Fruit fly (Drosophila melanogaster) whole organism, embryonic: ENCODE data around the gene IFT43.

Experiments
- Bgb ChIP-seq: fragments of 200-800 bp; sonication (Bioruptor generic); IDR thresholded peaks from 2 replicates; pipeline ENCODE4 v1.3.6; 2022; ENCODE audit warnings: missing biosample characterization, missing genetic modification characterization; ENCODE audit not compliant: partially characterized antibody
- Bteb2 ChIP-seq: fragments of 200-800 bp; sonication (Bioruptor generic); optimal IDR thresholded peaks from 2 replicates; lab custom pipeline; 2016; ENCODE audit warnings: missing biosample characterization, missing genetic modification characterization
- CG10267 ChIP-seq: fragments of 200-800 bp; sonication (Bioruptor generic); optimal IDR thresholded peaks from 2 replicates; lab custom pipeline; 2018; ENCODE audit warnings: missing biosample characterization, mild to moderate bottlenecking, missing genetic modification characterization, moderate library complexity
- CG11456 ChIP-seq: fragments of 200-800 bp; sonication (Bioruptor generic); IDR thresholded peaks from 3 replicates; pipeline ENCODE4 v1.3.6; 2022; ENCODE audit warnings: missing biosample characterization, missing genetic modification characterization
- CG12071 ChIP-seq: fragments of 200-800 bp; sonication (Bioruptor generic); optimal IDR thresholded peaks from 3 replicates; lab custom pipeline; 2018; ENCODE audit warnings: missing biosample characterization, mild to moderate bottlenecking, missing genetic modification characterization
- CG12659 ChIP-seq: fragments of 200-800 bp; sonication (Bioruptor generic); optimal IDR thresholded peaks from 3 replicates; lab custom pipeline; 2017; ENCODE audit warnings: mild to moderate bottlenecking, missing biosample characterization, missing genetic modification reagents, missing genetic modification characterization
- CG13424 ChIP-seq: fragments of 200-800 bp; sonication (Bioruptor generic); optimal IDR thresholded peaks from 2 replicates; lab custom pipeline; 2019; ENCODE audit warnings: missing biosample characterization, mild to moderate bottlenecking, missing genetic modification characterization, moderate library complexity
- CG16813 ChIP-seq: fragments of 200-800 bp; sonication (Bioruptor generic); IDR thresholded peaks from 3 replicates; pipeline ENCODE4 v1.3.6; 2022; ENCODE audit warnings: missing biosample characterization, missing genetic modification characterization; ENCODE audit not compliant: partially characterized antibody
- CG17328 ChIP-seq: fragments of 200-800 bp; sonication (Bioruptor generic); IDR thresholded peaks from 2 replicates; pipeline ENCODE4 v1.3.6; 2022; ENCODE audit warnings: missing biosample characterization, missing genetic modification characterization
- CG18764 ChIP-seq: fragments of 200-800 bp; sonication (Bioruptor generic); optimal IDR thresholded peaks from 3 replicates; lab custom pipeline; 2016; ENCODE audit warnings: missing biosample characterization, missing genetic modification characterization
- CG31441 ChIP-seq: fragments of 200-800 bp; sonication (Bioruptor generic); IDR thresholded peaks from 2 replicates; pipeline ENCODE4 v1.3.6; 2022; ENCODE audit warnings: missing biosample characterization, missing genetic modification characterization
- CG34422 ChIP-seq: fragments of 200-800 bp; sonication (Bioruptor generic); IDR thresholded peaks from 3 replicates; pipeline ENCODE4 v1.3.6; 2022; ENCODE audit warnings: missing biosample characterization, missing genetic modification characterization
- CG4360 ChIP-seq: fragments of 200-800 bp; sonication (Bioruptor generic); IDR thresholded peaks from 2 replicates; pipeline ENCODE4 v1.3.6; 2022; ENCODE audit warnings: missing biosample characterization, missing genetic modification characterization
- CG5180 ChIP-seq: fragments of 200-800 bp; sonication (Bioruptor generic); optimal IDR thresholded peaks from 3 replicates; lab custom pipeline; 2017; ENCODE audit warnings: missing biosample characterization, missing genetic modification characterization, mild to moderate bottlenecking, moderate library complexity, missing genetic modification reagents
- CG6813 ChIP-seq: fragments of 200-800 bp; sonication (Bioruptor generic); optimal IDR thresholded peaks from 2 replicates; lab custom pipeline; 2017; ENCODE audit warnings: missing biosample characterization, missing genetic modification characterization, mild to moderate bottlenecking, moderate library complexity, missing genetic modification reagents
- CG9932 ChIP-seq: fragments of 200-800 bp; sonication (Bioruptor generic); IDR thresholded peaks from 2 replicates; pipeline ENCODE4 v1.3.6; 2022; ENCODE audit warnings: missing biosample characterization, missing genetic modification characterization
- Dbx ChIP-seq: fragments of 200-800 bp; sonication (Bioruptor generic); IDR thresholded peaks from 3 replicates; pipeline ENCODE4 v1.3.6; 2022; ENCODE audit warnings: missing biosample characterization, missing genetic modification characterization
- Dek ChIP-seq: fragments of 200-800 bp; sonication (Bioruptor generic); optimal IDR thresholded peaks from 3 replicates; lab custom pipeline; 2019; ENCODE audit warnings: missing biosample characterization, mild to moderate bottlenecking, missing genetic modification characterization, moderate library complexity
- Dll ChIP-seq: fragments of 200-800 bp; sonication (Bioruptor generic); IDR thresholded peaks from 4 replicates; pipeline ENCODE4 v1.3.6; 2022; ENCODE audit warnings: missing biosample characterization, missing genetic modification characterization; ENCODE audit not compliant: partially characterized antibody
- Drgx ChIP-seq: fragments of 200-800 bp; sonication (Bioruptor generic); IDR thresholded peaks from 2 replicates; pipeline ENCODE4 v1.3.6; 2022; ENCODE audit warnings: missing biosample characterization, missing genetic modification characterization
- Ets97D ChIP-seq: fragments of 200-800 bp; sonication (Bioruptor generic); optimal IDR thresholded peaks from 3 replicates; lab custom pipeline; 2016; ENCODE audit warnings: missing biosample characterization, missing genetic modification characterization
- Fer1 ChIP-seq: fragments of 200-800 bp; sonication (Bioruptor generic); optimal IDR thresholded peaks from 2 replicates; lab custom pipeline; 2017; ENCODE audit warnings: missing biosample characterization, mild to moderate bottlenecking, missing genetic modification characterization
- HLH54F ChIP-seq: fragments of 200-800 bp; sonication (Bioruptor generic); optimal IDR thresholded peaks from 3 replicates; lab custom pipeline; 2016; ENCODE audit warnings: missing biosample characterization, missing genetic modification characterization
- Meics ChIP-seq: fragments of 200-800 bp; sonication (Bioruptor generic); optimal IDR thresholded peaks from 2 replicates; lab custom pipeline; 2017; ENCODE audit warnings: missing biosample characterization, mild to moderate bottlenecking, missing genetic modification characterization
- Nf-YC ChIP-seq: fragments of 200-800 bp; optimal IDR thresholded peaks from 3 replicates; lab custom pipeline; 2019; ENCODE audit warnings: missing biosample characterization, mild to moderate bottlenecking, missing genetic modification characterization, moderate library complexity
- Rx ChIP-seq: fragments of 200-800 bp; sonication (Bioruptor generic); IDR thresholded peaks from 2 replicates; pipeline ENCODE4 v1.3.6; 2022; ENCODE audit warnings: missing biosample characterization, missing genetic modification characterization
- Sry-β ChIP-seq: fragments of 200-800 bp; sonication (Bioruptor generic); optimal IDR thresholded peaks from 2 replicates; lab custom pipeline; 2018; ENCODE audit warnings: missing biosample characterization, mild to moderate bottlenecking, missing genetic modification characterization, moderate library complexity
- Trl ChIP-seq, 3 experiments: fragments of >200 bp in 2 of 3; fragments of 200-800 bp in 1 of 3; sonication (Bioruptor generic) in 1 of 3; optimal IDR thresholded peaks; 2 replicates in 1 of 3; 3 replicates in 2 of 3; lab custom pipeline; 2016 to 2017; ENCODE audit warnings: missing biosample characterization in 1 of 3, missing genetic modification characterization in 1 of 3
- Xbp1 ChIP-seq: fragments of 200-800 bp; sonication (Bioruptor generic); optimal IDR thresholded peaks from 3 replicates; lab custom pipeline; 2016; ENCODE audit warnings: missing biosample characterization, mild to moderate bottlenecking, missing genetic modification characterization
- ara ChIP-seq: fragments of 200-800 bp; sonication (Bioruptor generic); IDR thresholded peaks from 2 replicates; pipeline ENCODE4 v1.3.6; 2022; ENCODE audit warnings: missing biosample characterization, missing genetic modification characterization
- ase ChIP-seq: fragments of 200-800 bp; sonication (Bioruptor generic); IDR thresholded peaks from 3 replicates; pipeline ENCODE4 v1.3.6; 2022; ENCODE audit warnings: missing biosample characterization, missing genetic modification characterization
- bbx ChIP-seq: fragments of 200-800 bp; sonication (Bioruptor generic); IDR thresholded peaks from 2 replicates; pipeline ENCODE4 v1.3.6; 2022; ENCODE audit warnings: missing biosample characterization, missing genetic modification characterization; ENCODE audit not compliant: partially characterized antibody
- caup ChIP-seq: fragments of 200-800 bp; sonication (Bioruptor generic); optimal IDR thresholded peaks from 3 replicates; lab custom pipeline; 2017; ENCODE audit warnings: missing biosample characterization, mild to moderate bottlenecking, missing genetic modification characterization, moderate library complexity; ENCODE audit not compliant: severe bottlenecking
- chinmo ChIP-seq: fragments of 200-800 bp; sonication (Bioruptor generic); IDR thresholded peaks from 4 replicates; pipeline ENCODE4 v1.3.6; 2022; ENCODE audit warnings: missing biosample characterization, missing genetic modification characterization; ENCODE audit not compliant: partially characterized antibody
- dmrt99B ChIP-seq: fragments of 200-800 bp; sonication (Bioruptor generic); optimal IDR thresholded peaks from 2 replicates; lab custom pipeline; 2018; ENCODE audit warnings: missing biosample characterization, mild to moderate bottlenecking, missing genetic modification characterization, moderate library complexity
- exex ChIP-seq: fragments of 200-800 bp; sonication (Bioruptor generic); optimal IDR thresholded peaks from 4 replicates; lab custom pipeline; 2018; ENCODE audit warnings: missing biosample characterization, mild to moderate bottlenecking, missing genetic modification characterization, moderate library complexity
- hb ChIP-seq: fragments of 200-800 bp; sonication (Bioruptor generic); IDR thresholded peaks from 3 replicates; pipeline ENCODE4 v1.3.6; 2022; ENCODE audit warnings: missing biosample characterization, missing genetic modification characterization; ENCODE audit not compliant: partially characterized antibody
- hbn ChIP-seq: fragments of 200-800 bp; sonication (Bioruptor generic); IDR thresholded peaks from 2 replicates; pipeline ENCODE4 v1.3.6; 2022; ENCODE audit warnings: missing biosample characterization, missing genetic modification characterization; ENCODE audit not compliant: partially characterized antibody
- lilli ChIP-seq: fragments of 200-800 bp; sonication (Bioruptor generic); optimal IDR thresholded peaks from 3 replicates; lab custom pipeline; 2016; ENCODE audit warnings: missing biosample characterization, missing genetic modification characterization
- repo ChIP-seq: fragments of 200-800 bp; sonication (Bioruptor generic); optimal IDR thresholded peaks from 2 replicates; lab custom pipeline; 2016; ENCODE audit warnings: missing biosample characterization, missing genetic modification characterization
- sd ChIP-seq: fragments of 200-800 bp; sonication (Bioruptor generic); optimal IDR thresholded peaks from 3 replicates; lab custom pipeline; 2018; ENCODE audit warnings: missing biosample characterization, mild to moderate bottlenecking, missing genetic modification characterization, moderate library complexity
- sima ChIP-seq: fragments of 200-800 bp; sonication (Bioruptor generic); optimal IDR thresholded peaks from 2 replicates; lab custom pipeline; 2016; ENCODE audit warnings: missing biosample characterization, missing genetic modification characterization
- sob ChIP-seq: fragments of 200-800 bp; sonication (Bioruptor generic); IDR thresholded peaks from 2 replicates; pipeline ENCODE4 v1.3.6; 2022; ENCODE audit warnings: missing biosample characterization, missing genetic modification characterization
- tin ChIP-seq: fragments of 200-800 bp; sonication (Bioruptor generic); optimal IDR thresholded peaks from 3 replicates; lab custom pipeline; 2016; ENCODE audit warnings: missing biosample characterization, missing genetic modification characterization
- tna ChIP-seq: fragments of 200-800 bp; sonication (Bioruptor generic); IDR thresholded peaks from 2 replicates; pipeline ENCODE4 v1.3.6; 2022; ENCODE audit warnings: missing biosample characterization, missing genetic modification characterization; ENCODE audit not compliant: partially characterized antibody
- unc-4 ChIP-seq: fragments of 200-800 bp; sonication (Bioruptor generic); IDR thresholded peaks from 2 replicates; pipeline ENCODE4 v1.3.6; 2022; ENCODE audit warnings: missing biosample characterization, missing genetic modification characterization; ENCODE audit not compliant: partially characterized antibody

IFT43 gene

dm6 chr2L:12718437-12719376 is 23.9 kb upstream of the IFT43 start, which contains the start of gene MRP (continued):
- TF ChIP-seq CG16813 (GFP tag; lab: Robert Waterston, UW) (0 out of 3 replicates have a peak, but pooled peaks have one; percentile 24), Fer1 (GFP tag; lab: Kevin White, UChicago) (peak; percentile 59), tin (GFP tag; lab: Kevin White, UChicago) (no peak), repo (GFP tag; lab: Kevin White, UChicago) (no peak), Rx (GFP tag; lab: Robert Waterston, UW) (no peak), CG5180 (GFP tag; lab: Kevin White, UChicago) (peak; percentile 60), CG4360 (GFP tag; lab: Robert Waterston, UW) (peak; percentile 87), Nf-YC (peak; percentile 51), CG6813 (GFP tag; lab: Kevin White, UChicago) (no peak), lilli (GFP tag; lab: Kevin White, UChicago) (no peak), Trl (optimal IDR thresholded peaks at IDR 0.05; lab: Kevin White, UChicago) (peak in 1 of 2 experiments; percentile 83), Trl (GFP tag; optimal IDR thresholded peaks at IDR 0.05; lab: Kevin White, UChicago) (no peak), CG17328 (no peak), Ets97D (GFP tag; lab: Kevin White, UChicago) (no peak), ara (GFP tag; lab: Robert Waterston, UW) (no peak), ase (GFP tag; lab: Robert Waterston, UW) (0 out of 3 replicates have a peak, but pooled peaks have one; percentile 37), CG12071 (peak; percentile 28), exex (peak; percentile 91), hbn (GFP tag; lab: Robert Waterston, UW) (no peak), bbx (GFP tag; lab: Robert Waterston, UW) (no peak; the same call in 1 of the 2 replicates), Dll (0 out of 4 replicates have a peak, but pooled peaks have one; percentile 39), CG18764 (GFP tag; lab: Kevin White, UChicago) (no peak), CG9932 (GFP tag; lab: Robert Waterston, UW) (peak; percentile 31; the same call in 1 of the 2 replicates), caup (GFP tag; lab: Kevin White, UChicago) (peak; percentile 48), Meics (GFP tag; lab: Kevin White, UChicago) (peak; percentile 6), unc-4 (GFP tag; lab: Robert Waterston, UW) (peak; percentile 41; the same call in 1 of the 2 replicates), CG12659 (GFP tag; lab: Kevin White, UChicago) (no peak), CG11456 (GFP tag; lab: Robert Waterston, UW) (0 out of 3 replicates have a peak, but pooled peaks have one; percentile 52), tna (GFP tag; lab: Robert Waterston, UW) (no peak), Dek (tag; lab: Kevin White, UChicago) (no peak), Sry-β (GFP tag; lab: Kevin White, UChicago) (no peak), CG31441 (no peak), sima (GFP tag; lab: Kevin White, UChicago) (no peak), CG10267 (no peak), chinmo (GFP tag; lab: Robert Waterston, UW) (peak; percentile 97), CG34422 (GFP tag; lab: Robert Waterston, UW) (peak; percentile 72; the same call in 1 of the 3 replicates), CG13424 (tag; lab: Kevin White, UChicago) (no peak), Bgb (GFP tag; lab: Robert Waterston, UW) (peak; percentile 64), HLH54F (GFP tag; lab: Kevin White, UChicago) (no peak), dmrt99B (tag; lab: Kevin White, UChicago) (no peak), Dbx (GFP tag; lab: Robert Waterston, UW) (0 out of 3 replicates have a peak, but pooled peaks have one; percentile 54), hb (GFP tag; lab: Robert Waterston, UW) (no peak), Bteb2 (no peak), sd (tag; lab: Kevin White, UChicago) (peak; percentile 78), Xbp1 (GFP tag; lab: Kevin White, UChicago) (no peak), sob (GFP tag; lab: Robert Waterston, UW) (no peak), Drgx (GFP tag; lab: Robert Waterston, UW) (peak; percentile 49; the same call in 1 of the 2 replicates)
